Fruit fly (Drosophila melanogaster): ENCODE measurements around the gene Serinc.

Gene Serinc

dm6 chr3L:16408609-16409439 lies 3.7 kb upstream of the Serinc start (continued):
- TF ChIP-seq Ptx1 (GFP tag; IDR thresholded peaks at IDR 0.05): no peak
- peak; percentile 36 for TF ChIP-seq CG12104 (GFP tag; optimal IDR thresholded peaks at IDR 0.05)
- TF ChIP-seq Hr3 (GFP tag; optimal IDR thresholded peaks at IDR 0.05): peak; percentile 9
- TF ChIP-seq rib (GFP tag; IDR thresholded peaks at IDR 0.05): 0 out of 2 replicates have a peak, but pooled peaks have one; percentile 10
- peak; percentile 72 for TF ChIP-seq CG3407 (GFP tag; optimal IDR thresholded peaks at IDR 0.05)
- TF ChIP-seq Dip3 (GFP tag; optimal IDR thresholded peaks at IDR 0.05): no peak
- TF ChIP-seq CG4404 (GFP tag; IDR thresholded peaks at IDR 0.05): peak; percentile 48; the same call in 1 of the 2 replicates
- peak in 1 of 3 experiments; percentile 64 for TF ChIP-seq lola (GFP tag; optimal IDR thresholded peaks at IDR 0.05)
- TF ChIP-seq PHDP (tag; optimal IDR thresholded peaks at IDR 0.05): no peak
- TF ChIP-seq CG11723 (GFP tag; optimal IDR thresholded peaks at IDR 0.05): peak; percentile 35
- TF ChIP-seq Ada2b (GFP tag; IDR thresholded peaks at IDR 0.05): no peak
- TF ChIP-seq CG18476 (GFP tag; optimal IDR thresholded peaks at IDR 0.05): peak; percentile 36
- TF ChIP-seq D19A (tag; optimal IDR thresholded peaks at IDR 0.05): peak; percentile 25
- TF ChIP-seq sim (GFP tag; IDR thresholded peaks at IDR 0.05): peak; percentile 69
- no peak for TF ChIP-seq CG11560 (tag; IDR thresholded peaks at IDR 0.05)
- peak; percentile 93 for TF ChIP-seq zf30C (GFP tag; optimal IDR thresholded peaks at IDR 0.05)
- peak; percentile 17 for TF ChIP-seq Sry-δ (GFP tag; optimal IDR thresholded peaks at IDR 0.05)
- peak; percentile 26 for TF ChIP-seq her (GFP tag; optimal IDR thresholded peaks at IDR 0.05)
- TF ChIP-seq CG15269 (tag; optimal IDR thresholded peaks at IDR 0.05): no peak
- peak; percentile 31 for TF ChIP-seq CG17829 (tag; optimal IDR thresholded peaks at IDR 0.05)
- peak; percentile 25 for TF ChIP-seq Lhr (GFP tag; optimal IDR thresholded peaks at IDR 0.05)
- TF ChIP-seq E2f2 (GFP tag; IDR thresholded peaks at IDR 0.05): peak; percentile 63
- peak; percentile 78 for TF ChIP-seq cg (GFP tag; optimal IDR thresholded peaks at IDR 0.05)
- peak; percentile 46 for TF ChIP-seq CG11398 (GFP tag; optimal IDR thresholded peaks at IDR 0.05)
- TF ChIP-seq abd-A (tag; optimal IDR thresholded peaks at IDR 0.05): no peak
- no peak for TF ChIP-seq az2 (GFP tag; optimal IDR thresholded peaks at IDR 0.05)
- no peak for TF ChIP-seq lov (optimal IDR thresholded peaks at IDR 0.05)
- TF ChIP-seq lov (GFP tag; IDR thresholded peaks at IDR 0.05): 0 out of 3 replicates have a peak, but pooled peaks have one; percentile 61
- peak; percentile 83 for TF ChIP-seq pros (GFP tag; optimal IDR thresholded peaks at IDR 0.05)
- no peak for TF ChIP-seq gcm2 (GFP tag; optimal IDR thresholded peaks at IDR 0.05)
- no peak for TF ChIP-seq Fer3 (tag; optimal IDR thresholded peaks at IDR 0.05)
- peak; percentile 35 for TF ChIP-seq CHES-1-like (GFP tag; optimal IDR thresholded peaks at IDR 0.05)
- peak; percentile 32 for TF ChIP-seq da (GFP tag; optimal IDR thresholded peaks at IDR 0.05)
- no peak for TF ChIP-seq CG1832 (GFP tag; optimal IDR thresholded peaks at IDR 0.05)
- peak; percentile 86 for TF ChIP-seq Med (GFP tag)
- TF ChIP-seq CG1602 (GFP tag; optimal IDR thresholded peaks at IDR 0.05): peak; percentile 3
- TF ChIP-seq z (GFP tag; IDR thresholded peaks at IDR 0.05): peak; percentile 63; the same call in 1 of the 3 replicates
- TF ChIP-seq bab2 (GFP tag; optimal IDR thresholded peaks at IDR 0.05): peak; percentile 55
- peak; percentile 33 for TF ChIP-seq CG1792 (GFP tag; optimal IDR thresholded peaks at IDR 0.05)
- TF ChIP-seq CG14710 (tag; optimal IDR thresholded peaks at IDR 0.05): peak; percentile 89
- TF ChIP-seq gcm (GFP tag; optimal IDR thresholded peaks at IDR 0.05): peak; percentile 59
- peak; percentile 10 for TF ChIP-seq CoRest (tag; optimal IDR thresholded peaks at IDR 0.05)
- TF ChIP-seq CG6854 (GFP tag; optimal IDR thresholded peaks at IDR 0.05): no peak
- no peak for TF ChIP-seq ttk (GFP tag; IDR thresholded peaks at IDR 0.05)
- TF ChIP-seq Dfd (GFP tag; optimal IDR thresholded peaks at IDR 0.05): no peak
- peak; percentile 28 for TF ChIP-seq gem (tag; optimal IDR thresholded peaks at IDR 0.05)
- TF ChIP-seq Sox100B (GFP tag; optimal IDR thresholded peaks at IDR 0.05): peak; percentile 18
- TF ChIP-seq CG10979 (tag; optimal IDR thresholded peaks at IDR 0.05): peak; percentile 22
- no peak for TF ChIP-seq CG13424 (tag; optimal IDR thresholded peaks at IDR 0.05)

Measured in whole organism, embryonic.